Worm (Caenorhabditis elegans): ENCODE measurements around the gene gly-20.

gly-20 gene

DNA sequence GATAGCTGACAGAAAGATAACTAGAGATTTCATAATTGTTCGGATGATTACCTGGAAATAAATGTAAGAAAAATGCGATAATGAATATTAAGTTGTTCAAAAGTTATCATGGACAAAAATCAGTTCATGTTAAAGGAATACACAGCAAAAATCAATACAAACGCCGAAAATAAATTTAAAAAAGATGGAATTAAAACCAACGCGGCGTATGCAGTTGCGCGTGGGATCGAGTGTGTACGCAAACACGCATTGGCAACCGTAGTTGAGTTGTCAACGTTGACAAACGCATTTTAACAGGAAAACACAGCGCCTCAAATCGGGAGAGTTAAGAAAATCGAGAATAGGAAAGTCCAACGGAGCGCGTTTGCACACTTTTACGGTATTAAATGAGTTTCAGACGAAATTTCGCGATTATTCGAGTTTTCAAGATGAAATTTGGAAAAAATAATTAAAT lies 44.6 kb downstream of the gly-20 start, which contains the start of gene tmed-10:
Gene tmed-10 (minus strand): TSS at position 51 of the 454 bp plus-strand sequence.
- TF ChIP-seq attf-5 (GFP tag; optimal IDR thresholded peaks at IDR 0.05) (peak; percentile 76), lir-1 (GFP tag; conservative IDR thresholded peaks at IDR 0.05) (peak; percentile 70; the same call in 1 of the 2 replicates), tlf-1 (GFP tag; optimal IDR thresholded peaks at IDR 0.05) (no peak), attf-3 (GFP tag; conservative IDR thresholded peaks at IDR 0.05) (peak; percentile 46; the same call in 1 of the 2 replicates), hmg-1.2 (GFP tag; IDR thresholded peaks at IDR 0.05) (peak; percentile 77), dox-1 (GFP tag; IDR thresholded peaks at IDR 0.05) (peak; percentile 97), him-1 (tag; optimal IDR thresholded peaks at IDR 0.05) (no peak), snpc-1.3 (tag; optimal IDR thresholded peaks at IDR 0.05; ENCODE audit: insufficient read depth) (no peak), madf-6 (GFP tag; IDR thresholded peaks at IDR 0.05) (peak; percentile 76), K12H6.12 (tag; optimal IDR thresholded peaks at IDR 0.05) (no peak), ceh-100 (GFP tag; IDR thresholded peaks at IDR 0.05) (peak; percentile 89), aptf-2 (GFP tag; conservative IDR thresholded peaks at IDR 0.05) (peak; percentile 62; the same call in 1 of the 2 replicates), T26A5.8 (tag; optimal IDR thresholded peaks at IDR 0.05) (no peak), ceh-91 (GFP tag; IDR thresholded peaks at IDR 0.05) (peak; percentile 78), egrh-3 (GFP tag; IDR thresholded peaks at IDR 0.05) (0 out of 2 replicates have a peak, but pooled peaks have one; percentile 7), attf-6 (GFP tag; IDR thresholded peaks at IDR 0.05) (0 out of 2 replicates have a peak, but pooled peaks have one; percentile 13), mcd-1 (GFP tag; IDR thresholded peaks at IDR 0.05) (peak; percentile 96), lsl-1 (GFP tag; optimal IDR thresholded peaks at IDR 0.05) (peak; percentile 64), egl-44 (GFP tag; IDR thresholded peaks at IDR 0.05) (0 out of 2 replicates have a peak, but pooled peaks have one; percentile 24), ztf-18 (tag; optimal IDR thresholded peaks at IDR 0.05) (peak; percentile 44), lin-35 (GFP tag; optimal IDR thresholded peaks at IDR 0.05) (no peak), ceh-40 (GFP tag; IDR thresholded peaks at IDR 0.05) (no peak), ekl-4 (GFP tag; IDR thresholded peaks at IDR 0.05) (peak; percentile 77), F39B2.1 (GFP tag; IDR thresholded peaks at IDR 0.05) (no peak), ztf-28 (GFP tag; IDR thresholded peaks at IDR 0.05) (no peak), lin-26 (GFP tag; IDR thresholded peaks at IDR 0.05) (0 out of 2 replicates have a peak, but pooled peaks have one; percentile 42), F33H1.4 (GFP tag; IDR thresholded peaks at IDR 0.05) (peak; percentile 55), xnd-1 (tag; optimal IDR thresholded peaks at IDR 0.05) (no peak), let-607 (tag; optimal IDR thresholded peaks at IDR 0.05) (peak; percentile 93 to 94), ZK185.1 (tag; optimal IDR thresholded peaks at IDR 0.05; ENCODE audit: poor library complexity, severe bottlenecking) (no peak), nhr-80 (tag; optimal IDR thresholded peaks at IDR 0.05) (peak; percentile 59), dpff-1 (tag; optimal IDR thresholded peaks at IDR 0.05) (no peak), lin-54 (GFP tag; optimal IDR thresholded peaks at IDR 0.05) (peak; percentile 63), snpc-4 (GFP tag; optimal IDR thresholded peaks at IDR 0.05) (peak; percentile 28), snpc-4 (tag; optimal IDR thresholded peaks at IDR 0.05) (peak in 3 of 4 experiments; percentile 27 to 72 (median 57)), nhr-120 (GFP tag; IDR thresholded peaks at IDR 0.05) (no peak), ama-1 (optimal IDR thresholded peaks at IDR 0.05) (no peak), ama-1 (GFP tag; optimal IDR thresholded peaks at IDR 0.05) (no peak), D2030.7 (GFP tag; IDR thresholded peaks at IDR 0.05) (peak; percentile 88), tbp1 (GFP tag; optimal IDR thresholded peaks at IDR 0.05) (peak; percentile 51), nfyb-1 (GFP tag; IDR thresholded peaks at IDR 0.05) (peak; percentile 76), madf-8 (GFP tag; conservative IDR thresholded peaks at IDR 0.05) (peak; percentile 39), rpc-1 (optimal IDR thresholded peaks at IDR 0.05) (no peak), rpc-1 (tag; optimal IDR thresholded peaks at IDR 0.05) (no peak), ztf-6 (GFP tag; IDR thresholded peaks at IDR 0.05) (peak; percentile 50; the same call in 1 of the 2 replicates), F57A8.1 (GFP tag; optimal IDR thresholded peaks at IDR 0.05) (no peak), pbrm-1 (GFP tag; IDR thresholded peaks at IDR 0.05) (peak; percentile 84), sdz-38 (tag; optimal IDR thresholded peaks at IDR 0.05) (no peak), lag-1 (GFP tag; IDR thresholded peaks at IDR 0.05) (no peak)
